In the genomic region with DNA sequence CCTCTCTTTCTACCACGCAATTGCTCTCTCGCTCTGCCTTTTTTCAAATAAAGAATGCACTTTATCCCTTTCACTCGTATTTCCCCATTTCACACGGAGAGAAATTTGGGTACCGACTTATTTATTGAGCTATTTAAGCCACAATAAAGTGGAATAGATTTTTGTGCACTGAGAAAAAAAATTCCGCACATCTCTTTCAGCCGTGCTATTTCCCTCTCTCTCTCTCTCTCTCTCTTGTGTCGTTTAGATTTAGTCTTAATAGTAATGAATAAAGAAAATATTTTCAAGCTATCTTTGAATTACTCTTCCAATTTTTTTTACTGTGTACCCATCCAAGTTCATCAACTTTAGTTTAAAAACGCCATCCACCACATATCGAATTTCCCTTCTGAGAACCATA, we compare ENCODE assay signal across 1 fruit fly cellular context.
A peak's percentile ranks its signal among the peaks of the same experiment; 100 is the strongest.
TF ChIP-seq lines count a peak whose summit lies in the region.

No protein-coding gene starts in this region.

TF ChIP-seq in whole organism, embryonic, 481 proteins besides CTCF, POLR2A, EP300 and RAD21 (continued from another document and continues in another):
- TF ChIP-seq wor (GFP tag; IDR thresholded peaks at IDR 0.05; lab: Robert Waterston, UW) (peak; percentile 38; the same call in 1 of the 2 replicates), CG16813 (GFP tag; IDR thresholded peaks at IDR 0.05; lab: Robert Waterston, UW; ENCODE audit: partially characterized antibody) (no peak), CG4424 (GFP tag; optimal IDR thresholded peaks at IDR 0.05; lab: Kevin White, UChicago) (peak; percentile 69), CG11456 (GFP tag; IDR thresholded peaks at IDR 0.05; lab: Robert Waterston, UW) (0 out of 3 replicates have a peak, but pooled peaks have one; percentile 62), Opbp (GFP tag; IDR thresholded peaks at IDR 0.05; lab: Robert Waterston, UW; ENCODE audit: partially characterized antibody) (no peak), Chrac-16 (GFP tag; optimal IDR thresholded peaks at IDR 0.05; lab: Kevin White, UChicago) (peak; percentile 28), Deaf1 (tag; optimal IDR thresholded peaks at IDR 0.05; lab: Kevin White, UChicago) (no peak), CG10147 (GFP tag; optimal IDR thresholded peaks at IDR 0.05; lab: Kevin White, UChicago) (no peak), CG13287 (GFP tag; IDR thresholded peaks at IDR 0.05; lab: Robert Waterston, UW; ENCODE audit: partially characterized antibody) (no peak), pita (GFP tag; optimal IDR thresholded peaks at IDR 0.05; lab: Kevin White, UChicago) (no peak), Nf-YC (tag; optimal IDR thresholded peaks at IDR 0.05; lab: Kevin White, UChicago) (no peak), tll (GFP tag; optimal IDR thresholded peaks at IDR 0.05; lab: Kevin White, UChicago) (peak in 1 of 2 experiments; percentile 8), CG7963 (GFP tag; IDR thresholded peaks at IDR 0.05; lab: Robert Waterston, UW; ENCODE audit: partially characterized antibody) (no peak), Sox102F (GFP tag; optimal IDR thresholded peaks at IDR 0.05; lab: Kevin White, UChicago) (peak; percentile 73), CG6683 (GFP tag; optimal IDR thresholded peaks at IDR 0.05; lab: Kevin White, UChicago) (no peak), Asciz (GFP tag; optimal IDR thresholded peaks at IDR 0.05; lab: Kevin White, UChicago) (peak; percentile 69), Xrp1 (GFP tag; IDR thresholded peaks at IDR 0.05; lab: Robert Waterston, UW) (peak; percentile 72; the same call in 1 of the 2 replicates), kay (GFP tag; optimal IDR thresholded peaks at IDR 0.05; lab: Kevin White, UChicago) (no peak), unpg (GFP tag; optimal IDR thresholded peaks at IDR 0.05; lab: Kevin White, UChicago) (peak; percentile 68), sd (tag; optimal IDR thresholded peaks at IDR 0.05; lab: Kevin White, UChicago) (no peak), cas (GFP tag; IDR thresholded peaks at IDR 0.05; lab: Robert Waterston, UW) (no peak), Tbp (GFP tag; optimal IDR thresholded peaks at IDR 0.05; lab: Kevin White, UChicago) (no peak), Xbp1 (GFP tag; optimal IDR thresholded peaks at IDR 0.05; lab: Kevin White, UChicago) (peak; percentile 55), CG18262 (tag; optimal IDR thresholded peaks at IDR 0.05; lab: Kevin White, UChicago) (peak; percentile 48), Drgx (GFP tag; IDR thresholded peaks at IDR 0.05; lab: Robert Waterston, UW) (peak; percentile 72), emc (GFP tag; optimal IDR thresholded peaks at IDR 0.05; lab: Kevin White, UChicago) (peak; percentile 58), yki (optimal IDR thresholded peaks at IDR 0.05; lab: Kevin White, UChicago) (no peak), Mes4 (GFP tag; optimal IDR thresholded peaks at IDR 0.05; lab: Kevin White, UChicago) (no peak), fd96Cb (tag; optimal IDR thresholded peaks at IDR 0.05; lab: Kevin White, UChicago) (peak; percentile 62), CG9437 (GFP tag; optimal IDR thresholded peaks at IDR 0.05; lab: Kevin White, UChicago) (peak; percentile 26), sim (GFP tag; IDR thresholded peaks at IDR 0.05; lab: Robert Waterston, UW) (no peak), CG15601 (tag; optimal IDR thresholded peaks at IDR 0.05; lab: Kevin White, UChicago) (peak; percentile 19), CG6689 (GFP tag; IDR thresholded peaks at IDR 0.05; lab: Robert Waterston, UW) (peak; percentile 54), Awh (GFP tag; IDR thresholded peaks at IDR 0.05; lab: Robert Waterston, UW) (0 out of 2 replicates have a peak, but pooled peaks have one; percentile 36), insv (GFP tag; optimal IDR thresholded peaks at IDR 0.05; lab: Kevin White, UChicago) (no peak), luna (GFP tag; optimal IDR thresholded peaks at IDR 0.05; lab: Kevin White, UChicago) (no peak), CG14667 (GFP tag; IDR thresholded peaks at IDR 0.05; lab: Robert Waterston, UW) (no peak), sens-2 (GFP tag; IDR thresholded peaks at IDR 0.05; lab: Robert Waterston, UW) (peak; percentile 57; the same call in 1 of the 2 replicates), NFAT (GFP tag; IDR thresholded peaks at IDR 0.05; lab: Robert Waterston, UW) (peak; percentile 59; the same call in 1 of the 2 replicates), CG4820 (GFP tag; optimal IDR thresholded peaks at IDR 0.05; lab: Kevin White, UChicago) (peak; percentile 45), E2f1 (GFP tag; IDR thresholded peaks at IDR 0.05; lab: Robert Waterston, UW) (peak; percentile 53), sens (GFP tag; lab: Kevin White, UChicago) (peak; percentile 91), CG32767 (GFP tag; IDR thresholded peaks at IDR 0.05; lab: Robert Waterston, UW) (no peak), CG18599 (GFP tag; optimal IDR thresholded peaks at IDR 0.05; lab: Kevin White, UChicago) (peak; percentile 55), CG3281 (GFP tag; optimal IDR thresholded peaks at IDR 0.05; lab: Kevin White, UChicago) (peak; percentile 6), CG14441 (GFP tag; IDR thresholded peaks at IDR 0.05; lab: Robert Waterston, UW) (peak; percentile 67), CG3726 (GFP tag; IDR thresholded peaks at IDR 0.05; lab: Robert Waterston, UW) (peak; percentile 55; the same call in 1 of the 3 replicates), CG3163 (GFP tag; optimal IDR thresholded peaks at IDR 0.05; lab: Kevin White, UChicago) (peak; percentile 19), aop (GFP tag; IDR thresholded peaks at IDR 0.05; lab: Robert Waterston, UW) (no peak), slp2 (GFP tag; optimal IDR thresholded peaks at IDR 0.05; lab: Kevin White, UChicago) (peak; percentile 36), onecut (GFP tag; IDR thresholded peaks at IDR 0.05; lab: Robert Waterston, UW) (peak; percentile 20; the same call in 1 of the 2 replicates), nerfin-1 (tag; optimal IDR thresholded peaks at IDR 0.05; lab: Kevin White, UChicago) (peak; percentile 6), CG3838 (GFP tag; optimal IDR thresholded peaks at IDR 0.05; lab: Kevin White, UChicago) (no peak), hkb (optimal IDR thresholded peaks at IDR 0.05; lab: Kevin White, UChicago) (no peak), hkb (GFP tag; IDR thresholded peaks at IDR 0.05; lab: Robert Waterston, UW) (peak; percentile 80), Hr51 (GFP tag; optimal IDR thresholded peaks at IDR 0.05; lab: Kevin White, UChicago) (peak in 1 of 2 experiments; percentile 61), CG9727 (GFP tag; optimal IDR thresholded peaks at IDR 0.05; lab: Kevin White, UChicago) (peak; percentile 42), CG6272 (GFP tag; IDR thresholded peaks at IDR 0.05; lab: Robert Waterston, UW) (no peak), Dll (GFP tag; IDR thresholded peaks at IDR 0.05; lab: Robert Waterston, UW; ENCODE audit: partially characterized antibody) (no peak), CG14860 (GFP tag; IDR thresholded peaks at IDR 0.05; lab: Robert Waterston, UW; ENCODE audit: partially characterized antibody) (no peak), Ets65A (GFP tag; lab: Kevin White, UChicago) (peak; percentile 93), CG8944 (GFP tag; optimal IDR thresholded peaks at IDR 0.05; lab: Kevin White, UChicago) (peak; percentile 56), CG8478 (optimal IDR thresholded peaks at IDR 0.05; lab: Kevin White, UChicago) (no peak), MESR4 (GFP tag; optimal IDR thresholded peaks at IDR 0.05; lab: Kevin White, UChicago) (no peak), CG17328 (GFP tag; IDR thresholded peaks at IDR 0.05; lab: Robert Waterston, UW) (peak; percentile 57; the same call in 1 of the 2 replicates), stc (GFP tag; IDR thresholded peaks at IDR 0.05; lab: Robert Waterston, UW) (0 out of 2 replicates have a peak, but pooled peaks have one; percentile 39), fu2 (GFP tag; optimal IDR thresholded peaks at IDR 0.05; lab: Kevin White, UChicago) (peak; percentile 48), vfl (GFP tag; optimal IDR thresholded peaks at IDR 0.05; lab: Kevin White, UChicago) (no peak), peb (GFP tag; IDR thresholded peaks at IDR 0.05; lab: Robert Waterston, UW) (peak; percentile 27; the same call in 1 of the 2 replicates), sisA (GFP tag; IDR thresholded peaks at IDR 0.05; lab: Robert Waterston, UW) (peak; percentile 74), CG17361 (GFP tag; IDR thresholded peaks at IDR 0.05; lab: Robert Waterston, UW) (peak; percentile 57; the same call in 2 of the 3 replicates), Doc2 (GFP tag; IDR thresholded peaks at IDR 0.05; lab: Robert Waterston, UW) (no peak), CG2129 (GFP tag; IDR thresholded peaks at IDR 0.05; lab: Robert Waterston, UW; ENCODE audit: partially characterized antibody) (no peak), CG1024 (GFP tag; IDR thresholded peaks at IDR 0.05; lab: Robert Waterston, UW) (no peak), kni (GFP tag; optimal IDR thresholded peaks at IDR 0.05; lab: Kevin White, UChicago) (no peak), ap (GFP tag; IDR thresholded peaks at IDR 0.05; lab: Robert Waterston, UW) (no peak), bsh (GFP tag; optimal IDR thresholded peaks at IDR 0.05; lab: Kevin White, UChicago) (peak in 1 of 2 experiments; percentile 68), CG4282 (GFP tag; optimal IDR thresholded peaks at IDR 0.05; lab: Kevin White, UChicago) (no peak), CG4854 (GFP tag; optimal IDR thresholded peaks at IDR 0.05; lab: Kevin White, UChicago) (peak; percentile 24), abd-A (tag; optimal IDR thresholded peaks at IDR 0.05; lab: Kevin White, UChicago) (no peak), Elba2 (GFP tag; optimal IDR thresholded peaks at IDR 0.05; lab: Kevin White, UChicago) (no peak), CG8089 (GFP tag; optimal IDR thresholded peaks at IDR 0.05; lab: Kevin White, UChicago) (peak; percentile 42), CG33213 (GFP tag; optimal IDR thresholded peaks at IDR 0.05; lab: Kevin White, UChicago) (peak; percentile 40), HLH3B (GFP tag; IDR thresholded peaks at IDR 0.05; lab: Robert Waterston, UW) (peak; percentile 63), CG7372 (GFP tag; IDR thresholded peaks at IDR 0.05; lab: Robert Waterston, UW) (peak; percentile 17; the same call in 1 of the 2 replicates), Poxn (GFP tag; IDR thresholded peaks at IDR 0.05; lab: Robert Waterston, UW) (0 out of 2 replicates have a peak, but pooled peaks have one; percentile 39), exex (tag; optimal IDR thresholded peaks at IDR 0.05; lab: Kevin White, UChicago) (no peak), MTF-1 (GFP tag; optimal IDR thresholded peaks at IDR 0.05; lab: Kevin White, UChicago; ENCODE audit: borderline replicate concordance) (no peak), CG17802 (tag; optimal IDR thresholded peaks at IDR 0.05; lab: Kevin White, UChicago) (no peak), CG8388 (GFP tag; optimal IDR thresholded peaks at IDR 0.05; lab: Kevin White, UChicago) (peak; percentile 56), sna (GFP tag; IDR thresholded peaks at IDR 0.05; lab: Robert Waterston, UW; ENCODE audit: partially characterized antibody) (no peak), hb (GFP tag; IDR thresholded peaks at IDR 0.05; lab: Robert Waterston, UW; ENCODE audit: partially characterized antibody) (no peak), lilli (GFP tag; optimal IDR thresholded peaks at IDR 0.05; lab: Kevin White, UChicago) (peak; percentile 60), Spps (tag; optimal IDR thresholded peaks at IDR 0.05; lab: Kevin White, UChicago) (no peak), CG2678 (tag; optimal IDR thresholded peaks at IDR 0.05; lab: Kevin White, UChicago) (peak; percentile 66), Dip3 (GFP tag; optimal IDR thresholded peaks at IDR 0.05; lab: Kevin White, UChicago) (peak; percentile 29), CG18619 (GFP tag; optimal IDR thresholded peaks at IDR 0.05; lab: Kevin White, UChicago) (no peak), CG7357 (GFP tag; IDR thresholded peaks at IDR 0.05; lab: Robert Waterston, UW) (peak; percentile 58; the same call in 2 of the 3 replicates), Hr3 (GFP tag; optimal IDR thresholded peaks at IDR 0.05; lab: Kevin White, UChicago) (peak; percentile 18), Ada2b (GFP tag; IDR thresholded peaks at IDR 0.05; lab: Robert Waterston, UW) (peak; percentile 75), Trl (optimal IDR thresholded peaks at IDR 0.05; lab: Kevin White, UChicago) (peak in 1 of 2 experiments; percentile 14), Trl (GFP tag; optimal IDR thresholded peaks at IDR 0.05; lab: Kevin White, UChicago) (peak; percentile 23), cato (GFP tag; optimal IDR thresholded peaks at IDR 0.05; lab: Kevin White, UChicago; ENCODE audit: borderline replicate concordance) (peak; percentile 32), dimm (GFP tag; IDR thresholded peaks at IDR 0.05; lab: Robert Waterston, UW) (0 out of 2 replicates have a peak, but pooled peaks have one; percentile 33), bigmax (GFP tag; optimal IDR thresholded peaks at IDR 0.05; lab: Kevin White, UChicago) (no peak), CG17359 (tag; optimal IDR thresholded peaks at IDR 0.05; lab: Kevin White, UChicago) (peak; percentile 60), Nf-YB (GFP tag; optimal IDR thresholded peaks at IDR 0.05; lab: Kevin White, UChicago) (no peak), trem (tag; optimal IDR thresholded peaks at IDR 0.05; lab: Kevin White, UChicago) (peak; percentile 11), PHDP (tag; optimal IDR thresholded peaks at IDR 0.05; lab: Kevin White, UChicago) (peak; percentile 36), CG7786 (GFP tag; optimal IDR thresholded peaks at IDR 0.05; lab: Kevin White, UChicago) (peak; percentile 47), Pdp1 (GFP tag; optimal IDR thresholded peaks at IDR 0.05; lab: Kevin White, UChicago) (peak; percentile 58 to 66), Hand (GFP tag; optimal IDR thresholded peaks at IDR 0.05; lab: Kevin White, UChicago) (no peak), CG10565 (GFP tag; optimal IDR thresholded peaks at IDR 0.05; lab: Kevin White, UChicago) (no peak), otp (GFP tag; IDR thresholded peaks at IDR 0.05; lab: Robert Waterston, UW) (0 out of 3 replicates have a peak, but pooled peaks have one; percentile 41), tio (GFP tag; optimal IDR thresholded peaks at IDR 0.05; lab: Kevin White, UChicago) (peak; percentile 30), CG17612 (GFP tag; IDR thresholded peaks at IDR 0.05; lab: Robert Waterston, UW) (0 out of 2 replicates have a peak, but pooled peaks have one; percentile 37), vvl (GFP tag; IDR thresholded peaks at IDR 0.05; lab: Robert Waterston, UW) (peak; percentile 73; the same call in 1 of the 2 replicates), CG4404 (GFP tag; IDR thresholded peaks at IDR 0.05; lab: Robert Waterston, UW) (no peak), al (GFP tag; IDR thresholded peaks at IDR 0.05; lab: Robert Waterston, UW) (peak; percentile 61), Lpt (GFP tag; optimal IDR thresholded peaks at IDR 0.05; lab: Kevin White, UChicago) (no peak), CG1529 (GFP tag; optimal IDR thresholded peaks at IDR 0.05; lab: Kevin White, UChicago) (peak; percentile 21), ash1 (GFP tag; optimal IDR thresholded peaks at IDR 0.05; lab: Kevin White, UChicago) (no peak), mld (GFP tag; IDR thresholded peaks at IDR 0.05; lab: Robert Waterston, UW; ENCODE audit: partially characterized antibody) (no peak), tup (GFP tag; optimal IDR thresholded peaks at IDR 0.05; lab: Kevin White, UChicago) (no peak)
